Fruit fly (Drosophila melanogaster) whole organism, prepupa: ENCODE data around the gene Cyp6d4.

Experiments used
- Blimp-1 ChIP-seq: fragments of 200-800 bp; sonication (Bioruptor generic); optimal IDR thresholded peaks from 3 replicates; lab custom pipeline; 2017; ENCODE audit warnings: missing biosample characterization, missing genetic modification characterization, mild to moderate bottlenecking, moderate library complexity, missing genetic modification reagents
- CG10631 ChIP-seq: fragments of 200-800 bp; sonication (Bioruptor generic); optimal IDR thresholded peaks from 2 replicates; lab custom pipeline; 2016; ENCODE audit warnings: missing biosample characterization, missing genetic modification characterization
- CG10669 ChIP-seq: fragments of 200-800 bp; sonication (Bioruptor generic); optimal IDR thresholded peaks from 3 replicates; lab custom pipeline; 2018; ENCODE audit warnings: missing biosample characterization, mild to moderate bottlenecking, missing genetic modification characterization, moderate library complexity
- CG11902 ChIP-seq: fragments of 200-800 bp; sonication (Bioruptor generic); optimal IDR thresholded peaks from 3 replicates; lab custom pipeline; 2016; ENCODE audit warnings: missing biosample characterization, missing genetic modification characterization
- CG15336 ChIP-seq: fragments of 200-800 bp; sonication (Bioruptor generic); IDR thresholded peaks from 2 replicates; pipeline ENCODE4 v1.3.6; 2022; ENCODE audit warnings: missing biosample characterization, missing genetic modification characterization
- CG1621 ChIP-seq: fragments of 200-800 bp; sonication (Bioruptor generic); optimal IDR thresholded peaks from 3 replicates; lab custom pipeline; 2018; ENCODE audit warnings: missing biosample characterization, mild to moderate bottlenecking, missing genetic modification characterization
- CG16779 ChIP-seq: fragments of 200-800 bp; sonication (Bioruptor generic); optimal IDR thresholded peaks from 3 replicates; lab custom pipeline; 2017; ENCODE audit warnings: missing biosample characterization, mild to moderate bottlenecking, missing genetic modification characterization
- CG3032 ChIP-seq: fragments of 200-800 bp; optimal IDR thresholded peaks from 2 replicates; lab custom pipeline; 2019; ENCODE audit warnings: missing biosample characterization, mild to moderate bottlenecking, missing genetic modification characterization, moderate library complexity
- CG31627 ChIP-seq: fragments of 200-800 bp; sonication (Bioruptor generic); optimal IDR thresholded peaks from 3 replicates; lab custom pipeline; 2016; ENCODE audit warnings: missing biosample characterization, missing genetic modification characterization
- CG34406 ChIP-seq: fragments of 200-800 bp; sonication (Bioruptor generic); optimal IDR thresholded peaks from 3 replicates; lab custom pipeline; 2016; ENCODE audit warnings: missing biosample characterization, missing genetic modification characterization
- CG3919 ChIP-seq: fragments of 200-800 bp; sonication (Bioruptor generic); optimal IDR thresholded peaks from 3 replicates; lab custom pipeline; 2016; ENCODE audit warnings: missing biosample characterization, missing genetic modification characterization
- CG4318 ChIP-seq: fragments of 200-800 bp; sonication (Bioruptor generic); optimal IDR thresholded peaks from 3 replicates; lab custom pipeline; 2017; ENCODE audit warnings: missing biosample characterization, mild to moderate bottlenecking, missing genetic modification characterization
- CG6163 ChIP-seq: fragments of 200-800 bp; sonication (Bioruptor generic); IDR thresholded peaks from 3 replicates; pipeline ENCODE4 v1.3.6; 2022; ENCODE audit warnings: missing biosample characterization, missing genetic modification characterization
- CG6792 ChIP-seq: fragments of 200-800 bp; sonication (Bioruptor generic); optimal IDR thresholded peaks from 3 replicates; lab custom pipeline; 2016; ENCODE audit warnings: missing biosample characterization, missing genetic modification characterization
- CG6854 ChIP-seq: fragments of 200-800 bp; sonication (Bioruptor generic); optimal IDR thresholded peaks from 2 replicates; lab custom pipeline; 2017; ENCODE audit warnings: missing biosample characterization, mild to moderate bottlenecking, missing genetic modification characterization
- CG8119 ChIP-seq: fragments of 200-800 bp; sonication (Bioruptor generic); IDR thresholded peaks from 3 replicates; pipeline ENCODE4 v1.3.6; 2022; ENCODE audit warnings: missing biosample characterization, missing genetic modification characterization
- CG8319 ChIP-seq: fragments of 200-800 bp; sonication (Bioruptor generic); optimal IDR thresholded peaks from 3 replicates; lab custom pipeline; 2016; ENCODE audit warnings: missing biosample characterization, missing genetic modification characterization
- CG8632 ChIP-seq: fragments of 200-800 bp; sonication (Bioruptor generic); optimal IDR thresholded peaks from 3 replicates; lab custom pipeline; 2016; ENCODE audit warnings: missing biosample characterization, missing genetic modification characterization
- CG9139 ChIP-seq: fragments of 200-800 bp; sonication (Bioruptor generic); optimal IDR thresholded peaks from 3 replicates; lab custom pipeline; 2017; ENCODE audit warnings: missing biosample characterization, mild to moderate bottlenecking, missing genetic modification characterization
- Eip75B ChIP-seq: fragments of 200-800 bp; sonication (Bioruptor generic); optimal IDR thresholded peaks from 3 replicates; lab custom pipeline; 2016; ENCODE audit warnings: missing biosample characterization, missing genetic modification characterization
- Eip93F ChIP-seq: fragments of 200-800 bp; sonication (Bioruptor generic); optimal IDR thresholded peaks from 2 replicates; lab custom pipeline; 2016; ENCODE audit warnings: missing biosample characterization, mild to moderate bottlenecking, missing genetic modification characterization
- Ets21C ChIP-seq: fragments of 200-800 bp; sonication (Bioruptor generic); optimal IDR thresholded peaks from 3 replicates; lab custom pipeline; 2016; ENCODE audit warnings: missing biosample characterization, missing genetic modification characterization
- Ets96B ChIP-seq: fragments of 200-800 bp; optimal IDR thresholded peaks from 2 replicates; lab custom pipeline; 2019; ENCODE audit warnings: missing biosample characterization, mild to moderate bottlenecking, missing genetic modification characterization, moderate library complexity
- Gug ChIP-seq: fragments of 200-800 bp; sonication (Bioruptor generic); IDR thresholded peaks from 2 replicates; pipeline ENCODE4 v1.3.6; 2022; ENCODE audit warnings: missing biosample characterization, missing genetic modification characterization
- Hr39 ChIP-seq: fragments of 200-800 bp; sonication (Bioruptor generic); optimal IDR thresholded peaks from 2 replicates; lab custom pipeline; 2016; ENCODE audit warnings: missing biosample characterization, missing genetic modification characterization
- Hr4 ChIP-seq: fragments of 200-800 bp; sonication (Bioruptor generic); optimal IDR thresholded peaks from 3 replicates; lab custom pipeline; 2016; ENCODE audit warnings: missing biosample characterization, missing genetic modification characterization
- Lpt ChIP-seq: fragments of 200-800 bp; sonication (Bioruptor generic); optimal IDR thresholded peaks from 3 replicates; lab custom pipeline; 2016; ENCODE audit warnings: missing biosample characterization, missing genetic modification characterization
- Met ChIP-seq: fragments of 200-800 bp; sonication (Bioruptor generic); optimal IDR thresholded peaks from 3 replicates; lab custom pipeline; 2016; ENCODE audit warnings: missing biosample characterization, missing genetic modification characterization
- Sox102F ChIP-seq: fragments of 200-800 bp; sonication (Bioruptor generic); optimal IDR thresholded peaks from 2 replicates; lab custom pipeline; 2016; ENCODE audit warnings: missing biosample characterization, mild to moderate bottlenecking, missing genetic modification characterization
- Sox14 ChIP-seq: fragments of 200-800 bp; sonication (Bioruptor generic); optimal IDR thresholded peaks from 3 replicates; lab custom pipeline; 2016; ENCODE audit warnings: missing biosample characterization, missing genetic modification characterization
- Sox15 ChIP-seq: fragments of 200-800 bp; sonication (Bioruptor generic); optimal IDR thresholded peaks from 3 replicates; lab custom pipeline; 2016; ENCODE audit warnings: missing biosample characterization, missing genetic modification characterization
- achi ChIP-seq: fragments of 200-800 bp; sonication (Bioruptor generic); optimal IDR thresholded peaks from 3 replicates; lab custom pipeline; 2016; ENCODE audit warnings: missing biosample characterization, missing genetic modification characterization
- acj6 ChIP-seq: fragments of 200-800 bp; sonication (Bioruptor generic); optimal IDR thresholded peaks from 3 replicates; lab custom pipeline; 2016; ENCODE audit warnings: missing biosample characterization, missing genetic modification characterization
- cyc ChIP-seq: fragments of 200-800 bp; sonication (Bioruptor generic); optimal IDR thresholded peaks from 3 replicates; lab custom pipeline; 2016; ENCODE audit warnings: missing biosample characterization, missing genetic modification characterization
- dac ChIP-seq: fragments of 200-800 bp; sonication (Bioruptor generic); optimal IDR thresholded peaks from 2 replicates; lab custom pipeline; 2017; ENCODE audit warnings: missing biosample characterization, mild to moderate bottlenecking, missing genetic modification characterization
- dsx ChIP-seq: fragments of 200-800 bp; optimal IDR thresholded peaks from 3 replicates; lab custom pipeline; 2019; ENCODE audit warnings: missing biosample characterization, mild to moderate bottlenecking, missing genetic modification characterization, moderate library complexity; ENCODE audit not compliant: poor library complexity, severe bottlenecking
- eg ChIP-seq: fragments of 200-800 bp; sonication (Bioruptor generic); IDR thresholded peaks from 3 replicates; pipeline ENCODE4 v1.3.6; 2022; ENCODE audit warnings: missing biosample characterization, missing genetic modification characterization
- esn ChIP-seq: fragments of 200-800 bp; sonication (Bioruptor generic); optimal IDR thresholded peaks from 2 replicates; lab custom pipeline; 2016; ENCODE audit warnings: missing biosample characterization, mild to moderate bottlenecking, missing genetic modification characterization, moderate library complexity
- fd59A ChIP-seq: fragments of 200-800 bp; sonication (Bioruptor generic); optimal IDR thresholded peaks from 2 replicates; lab custom pipeline; 2017; ENCODE audit warnings: missing biosample characterization, mild to moderate bottlenecking, missing genetic modification characterization, missing genetic modification reagents
- fd85E ChIP-seq: fragments of 200-800 bp; sonication (Bioruptor generic); optimal IDR thresholded peaks from 3 replicates; lab custom pipeline; 2016; ENCODE audit warnings: missing biosample characterization, missing genetic modification characterization
- fkh ChIP-seq: fragments of 200-800 bp; sonication (Bioruptor generic); optimal IDR thresholded peaks from 3 replicates; lab custom pipeline; 2017; ENCODE audit warnings: missing biosample characterization, mild to moderate bottlenecking, missing genetic modification characterization, moderate library complexity
- lz ChIP-seq: fragments of 200-800 bp; sonication (Bioruptor generic); optimal IDR thresholded peaks from 3 replicates; lab custom pipeline; 2016; ENCODE audit warnings: missing biosample characterization, missing genetic modification characterization
- net ChIP-seq: fragments of 200-800 bp; sonication (Bioruptor generic); optimal IDR thresholded peaks from 3 replicates; lab custom pipeline; 2016; ENCODE audit warnings: missing biosample characterization, missing genetic modification characterization
- pdm3 ChIP-seq: fragments of 200-800 bp; sonication (Bioruptor generic); optimal IDR thresholded peaks from 3 replicates; lab custom pipeline; 2016; ENCODE audit warnings: missing biosample characterization, missing genetic modification characterization
- salr ChIP-seq, 2 experiments: fragments of 200-800 bp; sonication (Bioruptor generic); optimal IDR thresholded peaks; 3 replicates each; lab custom pipeline; 2016 to 2018; ENCODE audit warnings: missing biosample characterization in 2 of 2, missing genetic modification characterization in 2 of 2, mild to moderate bottlenecking in 1 of 2
- spab ChIP-seq: fragments of 200-800 bp; sonication (Bioruptor generic); optimal IDR thresholded peaks from 2 replicates; lab custom pipeline; 2017; ENCODE audit warnings: missing biosample characterization, mild to moderate bottlenecking, missing genetic modification characterization, missing genetic modification reagents
- ss ChIP-seq, 2 experiments: fragments of 200-800 bp; sonication (Bioruptor generic); optimal IDR thresholded peaks; 2 replicates in 1 of 2; 3 replicates in 1 of 2; lab custom pipeline; 2017 to 2018; ENCODE audit warnings: mild to moderate bottlenecking in 2 of 2, missing biosample characterization in 2 of 2, missing genetic modification characterization in 2 of 2, moderate library complexity in 1 of 2
- svp ChIP-seq: fragments of 200-800 bp; sonication (Bioruptor generic); peaks from one replicate; lab custom pipeline; 2016; ENCODE audit warnings: missing biosample characterization, missing genetic modification characterization
- topi ChIP-seq: fragments of 200-800 bp; sonication (Bioruptor generic); optimal IDR thresholded peaks from 3 replicates; lab custom pipeline; 2016; ENCODE audit warnings: missing biosample characterization, missing genetic modification characterization

The Cyp6d4 gene

DNA sequence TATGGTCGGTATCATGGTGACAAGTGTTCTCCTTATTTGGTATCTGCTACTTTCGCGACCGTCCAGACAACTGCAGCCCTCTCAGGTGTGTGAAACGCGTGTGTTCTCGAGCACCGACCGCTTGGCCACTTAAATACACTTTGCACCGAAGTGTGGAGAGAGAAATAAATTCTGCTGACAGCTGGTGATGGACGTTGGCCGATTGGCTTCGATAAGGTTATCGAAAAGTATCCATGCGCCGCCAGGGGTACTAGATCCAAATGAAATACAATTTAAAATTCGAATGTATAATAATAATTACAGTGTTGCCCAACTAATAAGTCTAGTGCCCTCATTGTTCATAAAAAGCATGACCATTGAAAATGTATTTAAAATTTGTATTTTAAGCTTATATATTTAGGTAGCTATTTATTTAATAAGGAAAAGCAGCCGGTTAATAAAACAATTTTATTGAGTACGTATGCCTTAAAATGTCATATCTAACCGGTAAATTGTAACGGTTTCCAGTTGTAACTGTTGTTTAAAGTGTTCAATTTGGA is 11.7 kb upstream of the Cyp6d4 start, which contains the start of the genes Gclm and CG17625:
Gclm (minus strand) TSS at position 175 of the 539 bp plus-strand sequence.
CG17625 (plus strand) TSS at position 514 of the 539 bp plus-strand sequence.
- TF ChIP-seq lz (GFP tag; lab: Kevin White, UChicago): peak; percentile 48
- no peak for TF ChIP-seq dac (GFP tag; lab: Kevin White, UChicago)
- peak; percentile 39 for TF ChIP-seq Eip75B (GFP tag; lab: Kevin White, UChicago)
- TF ChIP-seq CG31627 (GFP tag; lab: Kevin White, UChicago): peak; percentile 33
- TF ChIP-seq CG8119 (GFP tag; lab: Robert Waterston, UW): peak; percentile 13; the same call in 1 of the 3 replicates
- peak; percentile 67 for TF ChIP-seq esn (GFP tag; lab: Kevin White, UChicago)
- peak; percentile 81 for TF ChIP-seq svp
- no peak for TF ChIP-seq Sox15 (GFP tag; lab: Kevin White, UChicago)
- peak; percentile 14 for TF ChIP-seq Ets96B (tag; lab: Kevin White, UChicago)
- no peak for TF ChIP-seq fd59A (GFP tag; lab: Kevin White, UChicago)
- TF ChIP-seq cyc: peak; percentile 36
- TF ChIP-seq CG9139 (GFP tag; lab: Kevin White, UChicago): peak; percentile 35
- peak; percentile 42 to 56 for TF ChIP-seq ss (GFP tag; optimal IDR thresholded peaks at IDR 0.05; lab: Kevin White, UChicago)
- TF ChIP-seq CG6792 (GFP tag; lab: Kevin White, UChicago): peak; percentile 37
- peak; percentile 47; the same call in 2 of the 3 replicates for TF ChIP-seq CG6163 (GFP tag; lab: Robert Waterston, UW)
- peak; percentile 51 for TF ChIP-seq CG3919 (GFP tag; lab: Kevin White, UChicago)
- peak; percentile 56 for TF ChIP-seq eg (GFP tag; lab: Robert Waterston, UW)
- TF ChIP-seq net (GFP tag; lab: Kevin White, UChicago): peak; percentile 56
- TF ChIP-seq acj6 (GFP tag; lab: Kevin White, UChicago): peak; percentile 20
- TF ChIP-seq fkh: peak; percentile 4
- peak; percentile 57 for TF ChIP-seq dsx
- TF ChIP-seq fd85E (GFP tag; lab: Kevin White, UChicago): no peak
- TF ChIP-seq Sox14: peak; percentile 38
- TF ChIP-seq CG10631 (GFP tag; lab: Kevin White, UChicago): peak; percentile 50
- peak; percentile 36 for TF ChIP-seq CG34406
- peak; percentile 11 for TF ChIP-seq CG1621
- peak; percentile 56 for TF ChIP-seq pdm3 (GFP tag; lab: Kevin White, UChicago)
- TF ChIP-seq CG6854 (GFP tag; lab: Kevin White, UChicago): peak; percentile 73
- TF ChIP-seq Hr39 (GFP tag; lab: Kevin White, UChicago): no peak
- peak; percentile 27 for TF ChIP-seq CG3032 (tag; lab: Kevin White, UChicago)
- peak; percentile 42 for TF ChIP-seq Eip93F (GFP tag; lab: Kevin White, UChicago)
- peak; percentile 1 for TF ChIP-seq CG8632 (GFP tag; lab: Kevin White, UChicago)
- no peak for TF ChIP-seq CG10669
- TF ChIP-seq Sox102F: peak; percentile 56
- TF ChIP-seq topi (GFP tag; lab: Kevin White, UChicago): peak; percentile 45
- TF ChIP-seq Blimp-1 (GFP tag; lab: Kevin White, UChicago): no peak
- TF ChIP-seq Met (GFP tag; lab: Kevin White, UChicago): no peak
- peak; percentile 90 for TF ChIP-seq achi (GFP tag; lab: Kevin White, UChicago)
- TF ChIP-seq CG11902 (GFP tag; lab: Kevin White, UChicago): no peak
- TF ChIP-seq, all 60 proteins: peak for 30

DNA sequence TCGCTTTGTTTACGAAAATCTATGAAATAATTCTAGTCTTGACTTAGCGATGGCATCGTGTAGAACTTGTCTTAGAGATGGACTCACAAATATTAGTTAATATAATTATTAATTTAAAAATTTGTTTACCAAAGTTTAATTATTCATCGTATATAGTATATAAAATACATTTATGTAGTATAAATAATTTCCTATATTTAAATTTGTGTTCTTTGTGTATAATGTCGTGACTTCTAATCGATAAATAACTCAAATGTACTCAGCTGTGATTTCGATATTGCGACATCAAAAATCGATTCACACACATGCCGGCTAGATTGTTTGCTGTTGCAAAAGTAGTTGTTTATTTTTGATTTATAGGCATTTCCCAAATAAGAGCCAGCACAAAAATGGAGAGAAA is 7.8 kb upstream of the Cyp6d4 start, which contains the start of the genes wfs1 and Nup133:
wfs1 (minus strand) TSS at position 70 of the 400 bp plus-strand sequence.
Nup133 (plus strand) TSS at position 297 of the 400 bp plus-strand sequence.
- TF ChIP-seq CG3032 (tag; lab: Kevin White, UChicago) (peak; percentile 81), Hr39 (GFP tag; lab: Kevin White, UChicago) (no peak), net (GFP tag; lab: Kevin White, UChicago) (no peak), salr (GFP tag; optimal IDR thresholded peaks at IDR 0.05; lab: Kevin White, UChicago) (no peak), Hr4 (GFP tag; lab: Kevin White, UChicago) (no peak), Eip93F (GFP tag; lab: Kevin White, UChicago) (no peak), CG8632 (GFP tag; lab: Kevin White, UChicago) (peak; percentile 54), Lpt (no peak), CG8319 (GFP tag; lab: Kevin White, UChicago) (no peak), Ets21C (GFP tag; lab: Kevin White, UChicago) (no peak), CG4318 (GFP tag; lab: Kevin White, UChicago) (no peak), lz (GFP tag; lab: Kevin White, UChicago) (peak; percentile 52), Gug (GFP tag; lab: Robert Waterston, UW) (peak; percentile 40; the same call in 1 of the 2 replicates), Ets96B (tag; lab: Kevin White, UChicago) (no peak), cyc (no peak), eg (GFP tag; lab: Robert Waterston, UW) (no peak), spab (GFP tag; lab: Kevin White, UChicago) (no peak), pdm3 (GFP tag; lab: Kevin White, UChicago) (no peak), CG3919 (GFP tag; lab: Kevin White, UChicago) (no peak), CG6792 (GFP tag; lab: Kevin White, UChicago) (peak; percentile 53), CG15336 (GFP tag; lab: Robert Waterston, UW) (peak; percentile 24; the same call in 1 of the 2 replicates), CG16779 (tag; lab: Kevin White, UChicago) (no peak), CG9139 (GFP tag; lab: Kevin White, UChicago) (no peak)
